Worm (Caenorhabditis elegans): ENCODE results near the gene vps-26.
A peak's percentile ranks its signal among the peaks of the same experiment; 100 is the strongest.
"Not testable (repeated sequence)": the region's sequence is repeated elsewhere in the genome, so short reads cannot be mapped to it uniquely, and the experiment has no call there.

The vps-26 gene

DNA sequence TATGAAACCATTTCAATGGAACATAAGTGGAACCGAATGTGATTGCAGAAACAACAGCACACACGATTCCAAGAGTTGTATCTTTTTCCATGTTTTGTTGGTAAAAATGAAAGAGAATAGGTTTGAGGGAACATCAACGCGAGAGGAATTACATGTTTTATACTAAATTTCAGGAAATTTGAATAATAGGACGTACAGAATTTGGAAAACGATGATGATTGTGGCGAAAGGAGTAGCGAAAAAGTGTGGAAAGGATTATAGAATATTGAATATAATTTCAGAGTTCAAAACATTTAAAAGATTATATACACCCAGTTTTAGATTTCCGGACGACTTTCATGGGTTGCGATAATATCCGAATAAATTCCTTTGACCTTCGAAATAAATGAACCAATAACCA, 32.6 kb downstream of the vps-26 start, which contains the start of gene F49C12.6:
Gene F49C12.6 (minus strand): TSS at position 101 of the 400 bp plus-strand sequence.
- TF ChIP-seq M03D4.4 (tag; optimal IDR thresholded peaks at IDR 0.05) (no peak), drap-1 (GFP tag; optimal IDR thresholded peaks at IDR 0.05) (no peak), nhr-28 (tag; optimal IDR thresholded peaks at IDR 0.05) (no peak), ces-1 (GFP tag; optimal IDR thresholded peaks at IDR 0.05) (no peak), bed-3 (GFP tag; optimal IDR thresholded peaks at IDR 0.05) (no peak)

DNA sequence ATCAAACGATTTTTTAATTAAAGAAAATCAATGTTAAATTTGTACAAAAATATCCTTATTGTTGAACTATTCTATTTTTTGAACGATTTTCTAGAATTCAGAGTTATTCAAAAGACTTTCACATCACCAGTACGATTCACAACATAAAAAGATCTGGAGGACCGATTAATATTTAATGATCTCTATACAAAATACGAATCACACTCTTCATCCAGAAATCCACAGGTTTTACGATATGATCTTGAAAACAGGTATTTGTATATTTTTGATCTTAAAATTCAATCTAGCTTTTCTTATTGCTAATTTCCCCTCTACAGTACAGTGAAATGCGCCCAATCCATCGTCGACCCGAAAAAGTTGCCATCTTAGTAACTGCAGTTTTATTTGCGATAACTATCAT, 37.0 kb downstream of the vps-26 start, which contains the start of gene F49C12.5:
Gene F49C12.5 (plus strand): TSS at position 301 of the 400 bp plus-strand sequence.
- TF ChIP-seq mep-1 (tag; optimal IDR thresholded peaks at IDR 0.05), result no peak
- no peak for TF ChIP-seq hlh-1 (tag; optimal IDR thresholded peaks at IDR 0.05)
- no peak for TF ChIP-seq snpc-4 (tag; optimal IDR thresholded peaks at IDR 0.05)
- TF ChIP-seq nhr-76 (tag; optimal IDR thresholded peaks at IDR 0.05), result no peak
- TF ChIP-seq flh-1 (GFP tag; optimal IDR thresholded peaks at IDR 0.05), result no peak
- no peak for TF ChIP-seq ham-2 (GFP tag; optimal IDR thresholded peaks at IDR 0.05)
- no peak for TF ChIP-seq nhr-237 (tag; optimal IDR thresholded peaks at IDR 0.05)

DNA sequence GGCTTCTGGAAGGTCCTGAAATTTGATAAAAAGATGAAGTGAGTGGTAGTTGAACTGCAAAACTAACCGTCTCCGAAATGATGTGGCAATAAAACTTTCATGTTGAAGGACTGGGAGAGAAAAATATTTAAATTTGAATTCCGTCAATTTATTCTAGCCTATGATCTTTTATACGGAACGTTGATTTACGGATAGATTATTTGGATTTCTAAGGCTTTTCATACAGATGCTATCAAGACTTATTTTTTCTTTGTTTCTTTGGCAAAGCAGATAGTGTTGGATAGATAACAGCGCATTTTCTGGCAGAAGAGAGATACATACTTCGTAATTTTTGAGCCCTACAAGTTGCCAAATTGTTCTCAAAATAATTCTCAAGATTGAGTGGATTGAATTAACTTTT, 37.6 kb downstream of the vps-26 start, which contains the start of gene F49C12.4:
Gene F49C12.4 (minus strand): TSS at position 101 of the 400 bp plus-strand sequence.
- no peak for TF ChIP-seq ham-2 (GFP tag; optimal IDR thresholded peaks at IDR 0.05)
- TF ChIP-seq elt-1 (tag; optimal IDR thresholded peaks at IDR 0.05; ENCODE audit: borderline replicate concordance, insufficient read depth), result peak; percentile 61

DNA sequence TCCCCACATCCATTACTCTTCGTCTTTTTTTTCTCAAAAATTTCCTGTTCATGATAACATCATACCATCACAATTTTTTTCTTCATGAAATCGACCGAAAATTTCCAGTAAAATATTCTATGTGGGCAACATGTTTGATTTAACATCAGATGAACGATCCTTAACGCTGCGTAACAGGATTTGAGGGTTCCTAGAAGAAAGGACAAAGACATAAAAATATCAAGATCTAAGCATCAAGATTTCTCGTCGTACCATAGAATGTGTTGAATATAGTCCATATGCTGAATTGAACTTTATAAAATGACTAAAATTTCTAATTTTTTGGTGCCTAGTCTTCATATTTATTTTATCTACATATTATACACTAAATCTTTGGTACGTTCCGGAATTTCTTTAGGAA, 41.5 kb downstream of the vps-26 start, which contains the start of gene F49C12.3:
Gene F49C12.3 (plus strand): TSS at position 301 of the 400 bp plus-strand sequence.
- no peak for TF ChIP-seq M03D4.4 (tag; optimal IDR thresholded peaks at IDR 0.05)
- no peak for TF ChIP-seq ces-1 (GFP tag; optimal IDR thresholded peaks at IDR 0.05)
- TF ChIP-seq lin-32 (GFP tag; optimal IDR thresholded peaks at IDR 0.05), result no peak
- no peak for TF ChIP-seq elt-3 (tag; optimal IDR thresholded peaks at IDR 0.05)
- no peak for TF ChIP-seq mab-5 (tag; optimal IDR thresholded peaks at IDR 0.05)
- TF ChIP-seq elt-1 (tag; optimal IDR thresholded peaks at IDR 0.05; ENCODE audit: borderline replicate concordance, insufficient read depth), result no peak
- TF ChIP-seq snpc-4 (tag; optimal IDR thresholded peaks at IDR 0.05), result no peak
- no peak for TF ChIP-seq unc-120 (tag; optimal IDR thresholded peaks at IDR 0.05; ENCODE audit: poor library complexity, severe bottlenecking)
- no peak for TF ChIP-seq ham-2 (GFP tag; optimal IDR thresholded peaks at IDR 0.05)
- TF ChIP-seq ceh-83 (GFP tag; optimal IDR thresholded peaks at IDR 0.05), result no peak
- no peak for TF ChIP-seq ztf-11 (tag; optimal IDR thresholded peaks at IDR 0.05)
- no peak for TF ChIP-seq unc-62 (GFP tag; optimal IDR thresholded peaks at IDR 0.05)
- no peak for TF ChIP-seq drap-1 (GFP tag; optimal IDR thresholded peaks at IDR 0.05)

DNA sequence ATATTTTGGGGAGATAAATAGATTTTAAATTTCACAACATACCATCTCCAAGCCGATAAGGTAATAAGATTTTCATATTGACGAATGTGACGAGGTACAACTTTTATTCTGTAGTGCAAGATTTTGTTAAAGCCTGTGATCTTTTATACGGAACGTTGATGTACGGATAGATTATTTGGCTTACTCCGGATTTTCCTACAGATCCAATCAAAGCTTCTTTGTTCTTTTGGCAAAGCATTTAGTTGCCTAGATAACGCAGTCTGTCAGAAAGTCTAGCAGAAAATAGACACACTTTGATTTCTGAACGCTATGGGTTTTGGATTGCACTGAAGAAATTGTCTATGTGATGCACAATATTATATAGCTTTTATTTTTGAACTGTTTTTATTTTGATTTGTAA, 42.4 kb downstream of the vps-26 start, which contains the start of gene F49C12.2:
Gene F49C12.2 (minus strand): TSS at position 101 of the 400 bp plus-strand sequence.
- TF ChIP-seq flh-1 (GFP tag; optimal IDR thresholded peaks at IDR 0.05), result no peak
- TF ChIP-seq lsy-2 (tag; optimal IDR thresholded peaks at IDR 0.05), result no peak
- TF ChIP-seq mab-5 (tag; optimal IDR thresholded peaks at IDR 0.05), result no peak
- no peak for TF ChIP-seq mls-2 (tag; optimal IDR thresholded peaks at IDR 0.05)
- no peak for TF ChIP-seq bed-3 (GFP tag; optimal IDR thresholded peaks at IDR 0.05)

DNA sequence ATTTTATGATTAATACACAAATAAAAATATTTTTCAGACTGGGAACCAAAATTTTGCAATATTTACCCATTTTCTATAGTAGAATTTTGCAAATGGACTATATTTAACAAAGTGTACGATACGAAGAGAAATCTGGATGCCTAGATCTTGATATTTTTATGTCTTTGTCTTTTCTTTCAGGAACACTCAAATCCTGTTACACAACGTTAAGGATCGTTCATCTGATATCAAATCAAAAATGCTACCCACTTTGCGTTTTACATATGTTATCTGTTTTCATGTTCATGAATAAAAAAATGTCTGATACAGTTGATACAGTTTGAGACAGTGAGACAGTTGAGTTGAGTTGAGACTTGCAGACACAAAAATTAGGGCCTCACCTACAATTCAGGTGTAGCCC, 45.3 kb downstream of the vps-26 start, which contains the start of gene F49C12.1:
Gene F49C12.1 (minus strand): TSS at position 70 of the 400 bp plus-strand sequence.
- TF ChIP-seq lin-13 (tag; optimal IDR thresholded peaks at IDR 0.05) (no peak), ham-2 (GFP tag; optimal IDR thresholded peaks at IDR 0.05) (no peak), pha-4 (tag; optimal IDR thresholded peaks at IDR 0.05) (no peak), ces-1 (GFP tag; optimal IDR thresholded peaks at IDR 0.05) (no peak), blmp-1 (tag; optimal IDR thresholded peaks at IDR 0.05) (no peak), M03D4.4 (tag; optimal IDR thresholded peaks at IDR 0.05) (no peak), hlh-1 (tag; optimal IDR thresholded peaks at IDR 0.05) (no peak), mls-2 (tag; optimal IDR thresholded peaks at IDR 0.05) (no peak), snpc-4 (tag; optimal IDR thresholded peaks at IDR 0.05) (no peak), ztf-11 (tag; optimal IDR thresholded peaks at IDR 0.05) (no peak), nhr-12 (tag; optimal IDR thresholded peaks at IDR 0.05) (no peak)

DNA sequence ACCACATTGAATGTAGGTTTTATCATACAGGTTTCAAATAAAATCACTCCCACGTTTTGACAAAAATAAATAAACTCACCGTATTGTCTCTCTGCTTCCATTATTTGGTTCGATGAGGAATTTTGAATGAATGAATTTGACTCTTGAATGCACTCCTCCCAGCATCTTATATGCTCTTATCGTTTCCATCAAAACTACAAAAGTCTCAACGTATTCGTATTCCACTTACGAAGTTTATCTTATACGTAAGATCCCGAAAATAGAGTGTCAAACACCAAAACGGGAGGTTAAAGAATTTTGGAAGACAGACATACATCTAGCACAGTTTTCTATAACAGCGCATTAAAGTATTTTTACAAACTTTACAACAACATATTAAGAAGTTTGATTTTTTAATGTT, 47.8 kb downstream of the vps-26 start, which contains the start of gene nhr-264:
Gene nhr-264 (minus strand): TSS at position 101 of the 400 bp plus-strand sequence.
- TF ChIP-seq zip-8 (tag; optimal IDR thresholded peaks at IDR 0.05); unc-39 (tag; optimal IDR thresholded peaks at IDR 0.05); drap-1 (GFP tag; optimal IDR thresholded peaks at IDR 0.05): not testable (repeated sequence)

All from whole organism, mixed stage, embryonic.